Worm (Caenorhabditis elegans) whole organism, L1 larva: ENCODE data around the gene nspc-19.

Experiments
- C04F5.9 ChIP-seq: sonication (generic microtip); optimal IDR thresholded peaks from 2 replicates; lab custom pipeline; 2016; ENCODE audit warnings: missing genetic modification characterization, missing compliant biosample characterization
- C34B4.2 ChIP-seq: sonication (generic microtip); optimal IDR thresholded peaks from 2 replicates; lab custom pipeline; 2017; ENCODE audit warnings: mild to moderate bottlenecking, missing genetic modification characterization, missing compliant biosample characterization
- Y116A8C.19 ChIP-seq: sonication (generic microtip); optimal IDR thresholded peaks from 2 replicates; lab custom pipeline; 2016; ENCODE audit warnings: missing compliant biosample characterization, missing genetic modification characterization, borderline replicate concordance
- aly-2 ChIP-seq: fragments of 150-350 bp; optimal IDR thresholded peaks from 2 replicates; lab custom pipeline; 2014; ENCODE audit warnings: missing biosample characterization, missing genetic modification characterization
- ceh-82 ChIP-seq, 3 experiments: fragments of 150-350 bp in 1 of 3; sonication (generic microtip) in 2 of 3; optimal IDR thresholded peaks; 2 replicates each; lab custom pipeline; 2014 to 2017; ENCODE audit warnings: missing biosample characterization in 3 of 3, missing genetic modification characterization in 3 of 3
- efl-1 ChIP-seq, 4 experiments: fragments of 150-350 bp; optimal IDR thresholded peaks in 3 of 4; peaks in 1 of 4; 1 replicate in 1 of 4; 2 replicates in 3 of 4; lab custom pipeline; 2014; ENCODE audit warnings: missing biosample characterization in 2 of 4, missing genetic modification characterization in 2 of 4, missing genetic modification reagents in 2 of 4
- efl-3 ChIP-seq: fragments of 200-800 bp; sonication (Bioruptor generic); optimal IDR thresholded peaks from 2 replicates; lab custom pipeline; 2018; ENCODE audit warnings: mild to moderate bottlenecking, missing genetic modification characterization, missing compliant biosample characterization
- egl-27 ChIP-seq, 2 experiments: fragments of 150-350 bp in 1 of 2; sonication (generic microtip); optimal IDR thresholded peaks; 3 replicates each; lab custom pipeline; 2017 to 2018; ENCODE audit warnings: missing biosample characterization in 2 of 2, missing genetic modification characterization in 2 of 2, missing genetic modification reagents in 2 of 2
- elt-2 ChIP-seq: sonication (generic microtip); optimal IDR thresholded peaks from 2 replicates; lab custom pipeline; 2016; ENCODE audit warnings: missing genetic modification characterization, mild to moderate bottlenecking, inconsistent platforms, missing compliant biosample characterization, missing genetic modification reagents
- elt-3 ChIP-seq, 6 experiments: fragments of 150-350 bp in 1 of 6; sonication (generic microtip); optimal IDR thresholded peaks; 2 replicates each; lab custom pipeline; 2017 to 2018; ENCODE audit warnings: missing biosample characterization in 6 of 6, missing genetic modification characterization in 6 of 6, inconsistent platforms in 1 of 6
- ets-5 ChIP-seq: fragments of 200-800 bp; sonication (Bioruptor generic); IDR thresholded peaks from 2 replicates; pipeline ENCODE4 v1.3.6; 2022; ENCODE audit warnings: missing genetic modification characterization, missing compliant biosample characterization
- fkh-10 ChIP-seq: sonication (generic microtip); optimal IDR thresholded peaks from 2 replicates; lab custom pipeline; 2017; ENCODE audit warnings: missing biosample characterization, missing genetic modification reagents, missing genetic modification characterization
- fkh-8 ChIP-seq: sonication (generic microtip); optimal IDR thresholded peaks from 2 replicates; lab custom pipeline; 2016; ENCODE audit warnings: mild to moderate bottlenecking, missing genetic modification characterization, missing compliant biosample characterization
- hpl-2 ChIP-seq: fragments of 150-350 bp; optimal IDR thresholded peaks from 2 replicates; lab custom pipeline; 2014; ENCODE audit warnings: missing biosample characterization, missing genetic modification reagents, missing genetic modification characterization
- isw-1 ChIP-seq: fragments of 200-800 bp; sonication (Bioruptor generic); IDR thresholded peaks from 2 replicates; pipeline ENCODE4 v1.3.6; 2022; ENCODE audit warnings: missing genetic modification characterization, missing compliant biosample characterization
- jun-1 ChIP-seq: fragments of 150-350 bp; optimal IDR thresholded peaks from 2 replicates; lab custom pipeline; 2014; ENCODE audit warnings: missing biosample characterization, missing genetic modification reagents, missing genetic modification characterization
- lin-13 ChIP-seq: fragments of 150-350 bp; optimal IDR thresholded peaks from 2 replicates; lab custom pipeline; 2014; ENCODE audit warnings: missing biosample characterization, missing genetic modification reagents, missing genetic modification characterization
- lin-14 ChIP-seq: fragments of 200-800 bp; sonication (Bioruptor generic); optimal IDR thresholded peaks from 2 replicates; lab custom pipeline; 2018; ENCODE audit warnings: mild to moderate bottlenecking, missing genetic modification characterization, moderate library complexity, missing compliant biosample characterization
- lin-15B ChIP-seq: fragments of 150-350 bp; sonication (generic microtip); optimal IDR thresholded peaks from 3 replicates; lab custom pipeline; 2014; ENCODE audit warnings: missing biosample characterization, missing genetic modification characterization
- lir-3 ChIP-seq: sonication (generic microtip); optimal IDR thresholded peaks from 2 replicates; lab custom pipeline; 2016; ENCODE audit warnings: mild to moderate bottlenecking, missing genetic modification characterization, moderate library complexity, missing compliant biosample characterization; ENCODE audit not compliant: poor library complexity
- mdl-1 ChIP-seq, 2 experiments: fragments of 150-350 bp; optimal IDR thresholded peaks; 2 replicates each; lab custom pipeline; 2014 to 2017; ENCODE audit warnings: missing biosample characterization in 2 of 2, missing genetic modification characterization in 2 of 2, inconsistent platforms in 1 of 2
- mef-2 ChIP-seq: fragments of 150-350 bp; optimal IDR thresholded peaks from 2 replicates; lab custom pipeline; 2014; ENCODE audit warnings: missing biosample characterization, missing genetic modification characterization
- mep-1 ChIP-seq: fragments of 150-350 bp; optimal IDR thresholded peaks from 2 replicates; lab custom pipeline; 2014; ENCODE audit warnings: missing biosample characterization, missing genetic modification characterization
- nhr-71 ChIP-seq: sonication (generic microtip); optimal IDR thresholded peaks from 2 replicates; lab custom pipeline; 2016; ENCODE audit warnings: mild to moderate bottlenecking, missing genetic modification characterization, moderate library complexity, missing compliant biosample characterization
- nhr-76 ChIP-seq: sonication (generic microtip); optimal IDR thresholded peaks from 2 replicates; lab custom pipeline; 2017; ENCODE audit warnings: missing biosample characterization, missing genetic modification characterization
- nhr-77 ChIP-seq: fragments of 150-350 bp; optimal IDR thresholded peaks from 2 replicates; lab custom pipeline; 2014; ENCODE audit warnings: missing biosample characterization, missing genetic modification characterization
- nhr-84 ChIP-seq: sonication (generic microtip); optimal IDR thresholded peaks from 2 replicates; lab custom pipeline; 2017; ENCODE audit warnings: missing biosample characterization, missing genetic modification characterization
- nhr-85 ChIP-seq: sonication (generic microtip); peaks from one replicate; lab custom pipeline; 2016; ENCODE audit warnings: missing genetic modification characterization, inconsistent platforms, missing compliant biosample characterization
- pag-3 ChIP-seq: sonication (generic microtip); optimal IDR thresholded peaks from 2 replicates; lab custom pipeline; 2017; ENCODE audit warnings: missing genetic modification characterization, mild to moderate bottlenecking, missing compliant biosample characterization, antibody characterized with exemption, borderline replicate concordance; ENCODE audit not compliant: insufficient read depth
- rnt-1 ChIP-seq: sonication (generic microtip); optimal IDR thresholded peaks from 2 replicates; lab custom pipeline; 2016; ENCODE audit warnings: mild to moderate bottlenecking, missing genetic modification characterization, moderate library complexity, missing compliant biosample characterization
- sptf-1 ChIP-seq: fragments of 150-350 bp; optimal IDR thresholded peaks from 2 replicates; lab custom pipeline; 2014; ENCODE audit warnings: missing biosample characterization, missing genetic modification characterization
- sup-37 ChIP-seq: fragments of 200-800 bp; sonication (Bioruptor generic); optimal IDR thresholded peaks from 2 replicates; lab custom pipeline; 2018; ENCODE audit warnings: mild to moderate bottlenecking, missing genetic modification characterization, missing compliant biosample characterization
- swsn-7 ChIP-seq: sonication (generic microtip); optimal IDR thresholded peaks from 2 replicates; lab custom pipeline; 2016; ENCODE audit warnings: missing genetic modification characterization, missing compliant biosample characterization
- tlp-1 ChIP-seq: fragments of 150-350 bp; optimal IDR thresholded peaks from 2 replicates; lab custom pipeline; 2014; ENCODE audit warnings: missing biosample characterization, missing genetic modification characterization
- unc-130 ChIP-seq: fragments of 150-350 bp; optimal IDR thresholded peaks from 2 replicates; lab custom pipeline; 2017; ENCODE audit warnings: missing biosample characterization, missing genetic modification characterization, inconsistent platforms
- unc-30 ChIP-seq: sonication (generic microtip); optimal IDR thresholded peaks from 2 replicates; lab custom pipeline; 2017; ENCODE audit warnings: missing biosample characterization, missing genetic modification characterization
- unc-62 ChIP-seq: fragments of 150-350 bp; optimal IDR thresholded peaks from 2 replicates; lab custom pipeline; 2014; ENCODE audit warnings: missing biosample characterization, missing genetic modification reagents, missing genetic modification characterization
- vab-15 ChIP-seq: sonication (generic microtip); optimal IDR thresholded peaks from 2 replicates; lab custom pipeline; 2017; ENCODE audit warnings: missing genotype, mild to moderate bottlenecking, missing genetic modification characterization, missing compliant biosample characterization
- zip-4 ChIP-seq: fragments of 200-800 bp; sonication (Bioruptor generic); optimal IDR thresholded peaks from 2 replicates; lab custom pipeline; 2018; ENCODE audit warnings: mild to moderate bottlenecking, missing genetic modification characterization, moderate library complexity, missing compliant biosample characterization

Gene nspc-19

ce11 chrX:14495075-14495474 lies 33.4 kb upstream of the nspc-19 start:
- TF ChIP-seq fkh-10 (GFP tag; lab: Kevin White, UChicago) (no peak), lin-15B (tag; lab: Kevin White, UChicago) (no peak), sptf-1 (tag; lab: Kevin White, UChicago) (no peak), isw-1 (GFP tag; lab: Robert Waterston, UW) (no peak), mdl-1 (tag; optimal IDR thresholded peaks at IDR 0.05; lab: Kevin White, UChicago) (no peak), lin-14 (GFP tag; lab: Kevin White, UChicago) (peak; percentile 73), efl-3 (GFP tag; lab: Kevin White, UChicago) (no peak), rnt-1 (peak; percentile 16)
- TF ChIP-seq, all 84 proteins: peak for 2

DNA sequence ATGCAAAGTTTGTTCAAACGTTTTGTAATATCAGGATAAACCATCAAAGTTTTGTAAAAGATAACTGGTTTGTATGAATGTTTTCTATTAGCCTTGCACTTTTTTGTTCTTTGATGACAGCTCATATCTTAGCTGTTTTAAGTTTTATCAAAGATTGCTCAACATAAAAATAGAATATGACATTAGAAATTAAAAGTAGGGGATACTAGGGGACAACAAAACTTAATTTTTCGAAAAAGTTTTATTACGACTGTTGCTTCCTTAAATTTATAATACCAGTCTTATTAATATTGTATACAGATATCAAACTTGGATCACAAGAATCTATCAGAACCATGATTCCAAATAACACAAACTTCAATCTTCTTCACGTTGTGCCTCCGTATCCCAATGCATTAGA lies 32.7 kb upstream of the nspc-19 start, which contains the start of gene ztf-14:
TSS of gene ztf-14 (plus strand) at position 301 of the 400 bp plus-strand sequence.
- TF ChIP-seq efl-1 (optimal IDR thresholded peaks at IDR 0.05; lab: Kevin White, UChicago) (no peak), efl-1 (GFP tag; optimal IDR thresholded peaks at IDR 0.05 in 1 of 2; lab: Kevin White, UChicago) (peak in 1 of 2 experiments; percentile 15), aly-2 (no peak), sptf-1 (tag; lab: Kevin White, UChicago) (no peak), vab-15 (tag; lab: Kevin White, UChicago) (no peak), jun-1 (tag; lab: Kevin White, UChicago) (no peak), sup-37 (no peak), C34B4.2 (tag; lab: Kevin White, UChicago) (no peak)

DNA sequence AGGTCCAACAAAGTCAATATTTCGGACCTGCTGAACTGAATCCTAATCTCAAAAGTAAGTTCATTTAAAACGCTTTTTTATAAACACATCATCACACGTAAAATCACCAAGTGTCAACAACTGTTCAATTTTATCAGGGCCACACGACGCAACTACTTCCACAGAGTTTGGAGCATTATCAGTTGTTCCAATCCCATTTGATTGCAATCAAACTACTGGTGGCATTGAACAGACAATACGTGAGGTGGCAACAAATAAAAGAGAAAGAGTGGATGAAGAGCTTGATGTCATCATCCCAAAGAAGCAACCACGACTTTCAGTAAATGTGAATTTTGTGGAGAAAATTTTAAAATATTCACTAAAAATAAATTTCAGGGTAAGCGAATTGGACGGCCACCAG lies 32.0 kb upstream of the nspc-19 start:
- no peak for TF ChIP-seq C34B4.2 (tag; lab: Kevin White, UChicago)
- TF ChIP-seq fkh-8 (tag; lab: Kevin White, UChicago): no peak
- TF ChIP-seq lin-14 (GFP tag; lab: Kevin White, UChicago): peak; percentile 61
- TF ChIP-seq ets-5 (GFP tag; lab: Robert Waterston, UW): no peak
- peak; percentile 64 for TF ChIP-seq unc-130 (tag; lab: Kevin White, UChicago)
- peak; percentile 22 for TF ChIP-seq nhr-71
- peak; percentile 30 for TF ChIP-seq rnt-1

DNA sequence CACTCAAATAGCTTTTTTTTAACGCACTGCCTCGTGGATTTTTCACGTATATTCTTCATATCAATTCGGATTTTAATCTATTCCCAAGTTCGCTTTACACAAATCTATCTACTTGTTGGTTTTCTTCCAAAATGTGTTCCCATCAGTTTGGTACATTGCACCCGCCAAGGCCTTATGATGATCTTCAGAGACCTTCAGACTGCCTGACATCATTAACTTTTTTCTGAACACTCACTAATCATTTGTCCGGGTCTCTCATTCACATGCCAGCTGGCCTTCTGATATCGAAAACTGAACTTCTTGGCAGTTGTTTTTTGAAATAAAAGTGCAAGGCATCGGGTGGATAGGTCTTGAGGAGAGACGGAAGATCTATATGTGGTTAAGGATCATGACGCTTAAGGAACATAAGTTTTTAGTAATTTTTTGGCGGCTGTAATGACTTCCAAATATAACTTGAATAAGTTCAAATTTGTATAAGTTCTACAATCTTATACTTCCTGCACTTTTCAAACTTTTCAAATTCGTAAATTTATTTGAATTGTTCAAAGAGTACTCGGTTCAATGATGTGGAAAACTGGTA lies 28.6 kb upstream of the nspc-19 start:
- no peak for TF ChIP-seq sup-37
- no peak for TF ChIP-seq sptf-1 (tag; lab: Kevin White, UChicago)
- TF ChIP-seq pag-3 (tag; lab: Kevin White, UChicago): peak; percentile 50
- TF ChIP-seq fkh-8 (tag; lab: Kevin White, UChicago): no peak
- TF ChIP-seq elt-3 (tag; optimal IDR thresholded peaks at IDR 0.05; lab: Kevin White, UChicago): peak in 1 of 6 experiments; percentile 46
- no peak for TF ChIP-seq efl-1 (optimal IDR thresholded peaks at IDR 0.05; lab: Kevin White, UChicago)
- peak in 1 of 2 experiments; percentile 3 for TF ChIP-seq efl-1 (GFP tag; optimal IDR thresholded peaks at IDR 0.05 in 1 of 2; lab: Kevin White, UChicago)
- peak; percentile 30 for TF ChIP-seq mep-1 (tag; lab: Kevin White, UChicago)
- no peak for TF ChIP-seq nhr-77 (tag; lab: Kevin White, UChicago)

DNA sequence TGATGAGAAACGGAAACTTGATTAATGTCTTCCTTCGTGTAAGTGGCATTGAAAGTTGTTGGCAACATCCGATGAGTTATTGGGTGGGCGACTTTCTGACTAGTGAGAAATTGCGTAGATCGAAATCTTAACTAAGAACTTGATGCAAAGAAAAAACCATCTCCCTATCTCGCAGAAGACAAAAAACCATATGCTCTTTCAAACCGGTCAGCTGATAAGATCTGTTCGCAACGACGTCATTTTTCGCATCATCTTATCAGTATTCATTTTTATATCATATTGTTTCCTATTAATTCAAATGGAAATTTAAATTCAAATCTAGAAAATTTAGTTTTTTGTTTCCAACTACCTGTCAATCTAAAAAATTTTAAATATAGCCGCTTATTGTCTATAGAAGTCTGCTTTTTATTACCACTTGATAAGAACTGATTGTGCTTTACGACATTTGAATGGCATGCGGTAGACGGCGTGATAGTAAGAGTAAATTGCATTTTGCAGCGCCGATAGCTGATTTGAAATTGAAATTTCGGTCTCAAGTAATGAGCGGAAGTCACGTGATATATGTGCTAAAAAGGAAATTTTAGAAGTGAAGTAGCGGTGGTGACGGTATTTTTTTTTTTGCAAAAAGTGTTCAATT lies 28.0 kb upstream of the nspc-19 start:
- TF ChIP-seq efl-3 (GFP tag; lab: Kevin White, UChicago) (peak; percentile 62), unc-30 (tag; lab: Kevin White, UChicago) (no peak), lin-13 (GFP tag; lab: Kevin White, UChicago) (no peak), unc-62 (GFP tag; lab: Kevin White, UChicago) (no peak), ceh-82 (tag; optimal IDR thresholded peaks at IDR 0.05; lab: Kevin White, UChicago) (no peak), C34B4.2 (tag; lab: Kevin White, UChicago) (no peak), isw-1 (GFP tag; lab: Robert Waterston, UW) (no peak), nhr-84 (tag; lab: Kevin White, UChicago) (no peak), Y116A8C.19 (tag; lab: Kevin White, UChicago) (no peak), hpl-2 (GFP tag; lab: Kevin White, UChicago) (no peak), zip-4 (GFP tag; lab: Kevin White, UChicago) (no peak), C04F5.9 (tag; lab: Kevin White, UChicago) (no peak), sup-37 (no peak), swsn-7 (tag; lab: Kevin White, UChicago) (no peak), sptf-1 (tag; lab: Kevin White, UChicago) (no peak), aly-2 (no peak), jun-1 (tag; lab: Kevin White, UChicago) (no peak), tlp-1 (tag; lab: Kevin White, UChicago) (no peak), unc-130 (tag; lab: Kevin White, UChicago) (no peak), nhr-85 (tag; lab: Kevin White, UChicago) (peak; percentile 98), lir-3 (tag; lab: Kevin White, UChicago) (no peak), efl-1 (optimal IDR thresholded peaks at IDR 0.05; lab: Kevin White, UChicago) (no peak), efl-1 (GFP tag; optimal IDR thresholded peaks at IDR 0.05 in 1 of 2; lab: Kevin White, UChicago) (no peak), elt-2 (tag; lab: Kevin White, UChicago) (peak; percentile 95), egl-27 (tag; optimal IDR thresholded peaks at IDR 0.05; lab: Kevin White, UChicago) (no peak), mef-2 (tag; lab: Kevin White, UChicago) (no peak), nhr-76 (tag; lab: Kevin White, UChicago) (no peak)
